Worm (Caenorhabditis elegans): Measurements from ENCODE around the gene clec-136.

The clec-136 gene

DNA sequence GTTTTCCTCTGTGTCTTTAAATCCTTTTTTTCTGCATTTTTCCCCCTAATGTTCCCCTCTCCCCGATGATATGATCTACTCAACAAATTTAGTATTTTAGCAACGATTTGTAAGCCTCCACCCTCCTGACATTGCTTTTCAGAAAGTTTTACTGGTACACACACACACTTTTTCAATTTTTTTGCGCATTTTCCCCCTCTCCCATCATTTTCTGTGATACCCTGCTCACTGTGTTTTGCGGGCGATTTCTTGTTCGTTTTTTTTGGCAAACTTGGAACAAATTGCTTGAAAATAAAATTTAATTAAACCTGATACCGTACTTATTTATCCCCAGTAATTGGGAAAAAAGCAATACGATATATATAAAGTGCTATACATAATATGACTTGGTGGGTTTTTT, 25.7 kb downstream of the clec-136 start:
- no peak for TF ChIP-seq klf-2 (GFP tag; conservative IDR thresholded peaks at IDR 0.05)
- no peak for TF ChIP-seq tab-1 (GFP tag; IDR thresholded peaks at IDR 0.05)
- no peak for TF ChIP-seq ztf-29 (GFP tag; IDR thresholded peaks at IDR 0.05)
- no peak for TF ChIP-seq med-1 (GFP tag; optimal IDR thresholded peaks at IDR 0.05; ENCODE audit: insufficient read depth)
- TF ChIP-seq T22C8.4 (GFP tag; IDR thresholded peaks at IDR 0.05): no peak
- TF ChIP-seq ztf-23 (GFP tag; IDR thresholded peaks at IDR 0.05): no peak
- no peak for TF ChIP-seq cog-1 (tag; optimal IDR thresholded peaks at IDR 0.05)
- no peak for TF ChIP-seq ref-1 (GFP tag; conservative IDR thresholded peaks at IDR 0.05)
- no peak for TF ChIP-seq flt-1 (GFP tag; IDR thresholded peaks at IDR 0.05)

DNA sequence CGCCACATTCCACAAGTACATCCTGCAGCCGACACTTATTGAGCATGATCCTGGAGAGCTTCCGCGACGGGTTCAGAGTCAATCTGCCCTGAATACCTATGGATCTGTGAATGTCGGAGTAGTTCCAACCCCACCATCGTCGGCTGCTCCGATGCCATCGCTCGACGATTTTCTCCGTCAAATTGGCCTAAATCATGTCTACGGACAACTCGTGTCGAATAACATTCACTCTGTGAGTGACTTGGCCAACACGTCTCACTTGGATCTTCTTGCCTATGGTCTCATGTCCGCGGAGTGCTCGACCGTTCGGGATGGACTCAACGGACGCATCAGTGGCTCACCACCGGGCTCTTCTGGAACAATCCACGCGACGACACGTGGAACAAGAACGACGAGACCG, 26.3 kb downstream of the clec-136 start:
- no peak for TF ChIP-seq ref-1 (GFP tag; conservative IDR thresholded peaks at IDR 0.05)
- TF ChIP-seq ztf-29 (GFP tag; IDR thresholded peaks at IDR 0.05): no peak
- no peak for TF ChIP-seq ztf-23 (GFP tag; IDR thresholded peaks at IDR 0.05)
- TF ChIP-seq cog-1 (tag; optimal IDR thresholded peaks at IDR 0.05): no peak
- no peak for TF ChIP-seq klf-2 (GFP tag; conservative IDR thresholded peaks at IDR 0.05)
- no peak for TF ChIP-seq med-1 (GFP tag; optimal IDR thresholded peaks at IDR 0.05; ENCODE audit: insufficient read depth)
- no peak for TF ChIP-seq T22C8.4 (GFP tag; IDR thresholded peaks at IDR 0.05)
- TF ChIP-seq flt-1 (GFP tag; IDR thresholded peaks at IDR 0.05): no peak
- TF ChIP-seq tab-1 (GFP tag; IDR thresholded peaks at IDR 0.05): no peak

DNA sequence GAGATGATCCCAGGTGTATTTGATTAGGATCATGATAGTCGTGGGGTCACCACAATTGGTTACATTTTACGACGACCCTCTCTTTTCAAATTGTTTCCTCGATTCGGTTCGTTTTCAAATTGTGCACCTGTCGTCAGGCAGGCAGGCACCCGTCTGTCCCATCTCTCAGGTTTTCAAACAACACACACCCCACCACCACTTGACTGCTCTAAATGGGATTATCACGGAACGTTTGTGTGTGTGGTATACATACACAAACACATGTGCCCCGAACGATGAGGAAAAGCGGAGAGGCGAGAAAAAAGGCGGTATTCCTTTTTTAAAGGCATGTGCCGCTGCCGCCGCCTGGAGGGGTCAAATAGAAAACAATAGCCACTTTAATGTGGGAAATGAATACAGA, 31.0 kb downstream of the clec-136 start:
- TF ChIP-seq ref-1 (GFP tag; conservative IDR thresholded peaks at IDR 0.05): 0 out of 2 replicates have a peak, but pooled peaks have one; percentile 25
- TF ChIP-seq flt-1 (GFP tag; IDR thresholded peaks at IDR 0.05): 0 out of 2 replicates have a peak, but pooled peaks have one; percentile 27
- no peak for TF ChIP-seq T22C8.4 (GFP tag; IDR thresholded peaks at IDR 0.05)
- no peak for TF ChIP-seq ztf-23 (GFP tag; IDR thresholded peaks at IDR 0.05)
- no peak for TF ChIP-seq cog-1 (tag; optimal IDR thresholded peaks at IDR 0.05)

DNA sequence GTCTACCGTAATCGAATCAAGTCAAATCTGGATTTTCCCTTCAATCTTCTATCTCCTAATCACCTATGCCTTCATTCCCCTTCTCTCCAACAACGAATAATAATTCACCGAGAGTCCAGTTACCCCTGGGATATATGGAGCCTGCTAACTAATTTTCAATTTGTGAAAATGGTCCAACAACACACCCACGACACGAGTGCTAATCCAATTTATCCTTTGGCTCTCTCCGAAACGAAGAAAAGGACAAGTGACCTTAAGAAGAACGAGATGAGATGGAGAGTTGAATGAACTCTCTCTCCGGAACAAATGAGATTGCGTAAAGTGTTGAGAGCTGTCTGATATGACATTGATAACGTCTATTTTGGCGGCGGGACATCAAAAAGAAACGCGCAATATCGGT, 32.0 kb downstream of the clec-136 start:
- TF ChIP-seq flt-1 (GFP tag; IDR thresholded peaks at IDR 0.05) (no peak), ztf-23 (GFP tag; IDR thresholded peaks at IDR 0.05) (no peak), T22C8.4 (GFP tag; IDR thresholded peaks at IDR 0.05) (no peak), klf-2 (GFP tag; conservative IDR thresholded peaks at IDR 0.05) (no peak), tab-1 (GFP tag; IDR thresholded peaks at IDR 0.05) (no peak), med-1 (GFP tag; optimal IDR thresholded peaks at IDR 0.05; ENCODE audit: insufficient read depth) (no peak), ref-1 (GFP tag; conservative IDR thresholded peaks at IDR 0.05) (no peak), ztf-29 (GFP tag; IDR thresholded peaks at IDR 0.05) (no peak), cog-1 (tag; optimal IDR thresholded peaks at IDR 0.05) (no peak)

DNA sequence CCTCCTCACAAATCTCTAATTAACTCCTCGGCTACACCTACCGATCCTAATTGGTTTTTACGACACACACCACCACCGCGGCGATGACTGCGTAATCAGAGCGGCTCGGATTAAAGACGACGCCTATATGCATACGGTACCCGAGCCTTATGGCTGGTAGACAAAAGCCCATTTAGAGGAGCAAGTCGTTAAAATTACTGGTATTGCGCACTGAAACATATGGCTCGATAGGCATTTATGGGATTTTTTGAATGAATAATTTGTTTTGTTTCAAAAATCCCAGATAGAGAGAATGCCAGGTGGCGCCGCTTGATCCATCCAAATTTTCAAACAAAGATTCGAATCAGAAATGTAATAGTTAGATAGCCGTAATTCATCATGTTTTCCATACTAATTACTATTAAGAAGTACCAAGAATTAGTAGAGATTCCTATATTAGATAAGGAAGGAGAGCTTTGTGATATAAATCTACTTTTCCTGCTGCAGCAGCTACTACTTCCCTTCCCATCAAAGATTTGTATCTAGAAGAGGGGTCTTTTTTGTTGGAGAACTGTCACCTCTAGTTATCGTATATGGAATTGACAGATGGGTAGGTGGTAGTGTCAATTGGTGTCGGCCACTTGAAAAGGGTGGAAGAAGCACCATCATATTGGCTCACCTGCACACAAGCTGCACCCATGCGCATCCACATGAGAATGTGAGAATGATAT, 33.0 kb downstream of the clec-136 start:
- TF ChIP-seq cog-1 (tag; optimal IDR thresholded peaks at IDR 0.05) (no peak), ztf-23 (GFP tag; IDR thresholded peaks at IDR 0.05) (no peak), T22C8.4 (GFP tag; IDR thresholded peaks at IDR 0.05) (no peak), ref-1 (GFP tag; conservative IDR thresholded peaks at IDR 0.05) (no peak), tab-1 (GFP tag; IDR thresholded peaks at IDR 0.05) (no peak), ztf-29 (GFP tag; IDR thresholded peaks at IDR 0.05) (no peak), klf-2 (GFP tag; conservative IDR thresholded peaks at IDR 0.05) (no peak), flt-1 (GFP tag; IDR thresholded peaks at IDR 0.05) (no peak), med-1 (GFP tag; optimal IDR thresholded peaks at IDR 0.05; ENCODE audit: insufficient read depth) (no peak)

DNA sequence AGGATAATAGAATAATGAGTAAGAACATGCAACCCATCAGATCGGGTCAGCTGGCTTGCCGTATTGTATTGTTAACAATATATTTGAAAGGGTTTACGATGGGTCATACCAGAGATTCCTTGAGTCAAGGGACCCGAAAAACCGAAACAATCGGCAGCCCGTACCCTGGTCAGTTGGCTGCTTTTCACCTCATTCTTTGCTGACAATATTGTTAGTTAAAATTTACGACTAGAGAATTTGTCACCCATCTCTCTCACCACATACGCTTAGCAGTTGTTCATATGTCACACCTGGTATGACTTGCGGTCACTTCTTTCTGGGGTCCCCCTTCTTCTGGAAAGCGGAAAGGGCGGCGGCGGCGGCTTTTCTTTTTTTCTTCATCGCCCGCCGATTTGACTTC, 35.3 kb downstream of the clec-136 start:
- no peak for TF ChIP-seq klf-2 (GFP tag; conservative IDR thresholded peaks at IDR 0.05)
- TF ChIP-seq ref-1 (GFP tag; conservative IDR thresholded peaks at IDR 0.05): no peak
- no peak for TF ChIP-seq T22C8.4 (GFP tag; IDR thresholded peaks at IDR 0.05)
- no peak for TF ChIP-seq cog-1 (tag; optimal IDR thresholded peaks at IDR 0.05)
- no peak for TF ChIP-seq med-1 (GFP tag; optimal IDR thresholded peaks at IDR 0.05; ENCODE audit: insufficient read depth)
- no peak for TF ChIP-seq ztf-29 (GFP tag; IDR thresholded peaks at IDR 0.05)
- no peak for TF ChIP-seq ztf-23 (GFP tag; IDR thresholded peaks at IDR 0.05)
- no peak for TF ChIP-seq tab-1 (GFP tag; IDR thresholded peaks at IDR 0.05)
- no peak for TF ChIP-seq flt-1 (GFP tag; IDR thresholded peaks at IDR 0.05)

DNA sequence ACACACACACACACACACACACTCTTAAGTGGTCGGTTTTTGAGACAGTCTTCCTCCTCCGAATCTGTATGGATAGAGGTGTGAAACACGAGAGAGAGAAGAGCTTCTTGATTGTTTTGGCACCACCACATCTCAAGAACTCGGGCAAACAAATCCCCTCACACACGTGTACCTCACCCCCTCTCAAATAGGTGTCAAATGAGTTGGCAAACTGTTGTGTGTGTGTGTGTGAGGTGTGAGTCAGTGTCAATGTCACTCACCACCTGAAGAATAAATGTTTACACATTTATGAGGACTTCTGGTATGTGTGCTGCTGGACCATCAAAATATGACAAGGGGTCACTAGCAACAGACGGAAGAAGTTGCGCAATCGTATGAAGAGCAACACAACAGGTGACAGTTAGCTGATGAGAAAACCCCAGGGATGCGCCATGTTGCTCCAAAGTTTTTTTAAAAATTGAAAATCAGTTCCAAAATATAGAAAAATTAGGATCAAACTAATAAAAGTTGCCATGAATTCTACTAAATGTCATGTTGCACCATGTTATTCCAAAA, 36.3 kb downstream of the clec-136 start:
- TF ChIP-seq klf-2 (GFP tag; conservative IDR thresholded peaks at IDR 0.05) (no peak), cog-1 (tag; optimal IDR thresholded peaks at IDR 0.05) (no peak), ref-1 (GFP tag; conservative IDR thresholded peaks at IDR 0.05) (no peak), med-1 (GFP tag; optimal IDR thresholded peaks at IDR 0.05; ENCODE audit: insufficient read depth) (no peak), flt-1 (GFP tag; IDR thresholded peaks at IDR 0.05) (peak; percentile 13; the same call in 1 of the 2 replicates), ztf-29 (GFP tag; IDR thresholded peaks at IDR 0.05) (no peak), tab-1 (GFP tag; IDR thresholded peaks at IDR 0.05) (no peak), ztf-23 (GFP tag; IDR thresholded peaks at IDR 0.05) (no peak)

DNA sequence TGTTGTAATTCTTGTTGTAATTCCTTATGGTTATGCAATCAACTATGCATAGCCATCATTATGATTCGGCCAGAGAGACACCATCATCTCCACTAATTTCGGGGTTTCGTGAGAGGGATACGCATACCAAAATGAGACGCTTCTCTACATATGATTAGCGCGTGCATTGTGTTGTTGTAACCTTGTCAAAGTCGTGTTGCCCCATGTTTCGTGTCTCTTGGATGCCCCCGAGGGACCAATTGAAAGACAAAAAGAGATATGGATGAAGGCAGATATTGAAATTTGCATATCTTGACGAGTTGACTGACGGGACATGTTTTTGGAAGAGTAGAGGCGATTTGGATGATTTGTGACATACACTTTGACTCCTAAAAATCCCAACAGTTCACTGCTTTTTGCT, 37.0 kb downstream of the clec-136 start:
- no peak for TF ChIP-seq ref-1 (GFP tag; conservative IDR thresholded peaks at IDR 0.05)
- no peak for TF ChIP-seq ztf-23 (GFP tag; IDR thresholded peaks at IDR 0.05)
- TF ChIP-seq tab-1 (GFP tag; IDR thresholded peaks at IDR 0.05): no peak
- TF ChIP-seq klf-2 (GFP tag; conservative IDR thresholded peaks at IDR 0.05): no peak
- TF ChIP-seq cog-1 (tag; optimal IDR thresholded peaks at IDR 0.05): no peak
- no peak for TF ChIP-seq T22C8.4 (GFP tag; IDR thresholded peaks at IDR 0.05)
- no peak for TF ChIP-seq ztf-29 (GFP tag; IDR thresholded peaks at IDR 0.05)
- no peak for TF ChIP-seq flt-1 (GFP tag; IDR thresholded peaks at IDR 0.05)
- TF ChIP-seq med-1 (GFP tag; optimal IDR thresholded peaks at IDR 0.05; ENCODE audit: insufficient read depth): no peak

DNA sequence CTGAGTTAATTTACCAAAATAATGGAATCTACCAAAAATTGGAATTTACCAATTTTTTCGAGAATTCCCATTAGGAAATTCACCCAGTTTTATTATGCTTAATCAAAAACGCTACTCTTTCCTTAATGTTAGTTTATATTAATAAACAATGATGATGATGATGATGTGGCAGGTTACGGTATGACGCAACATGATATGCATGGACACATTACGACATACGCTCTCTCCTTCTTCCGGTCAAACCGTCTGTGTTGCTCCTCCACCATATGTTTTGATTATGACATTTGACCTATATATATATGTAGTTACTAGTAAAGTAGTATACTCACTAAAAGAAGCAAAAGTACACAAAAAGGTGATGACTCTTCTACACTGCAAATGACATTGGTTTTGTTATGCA, 39.0 kb downstream of the clec-136 start:
- no peak for TF ChIP-seq klf-2 (GFP tag; conservative IDR thresholded peaks at IDR 0.05)
- no peak for TF ChIP-seq ref-1 (GFP tag; conservative IDR thresholded peaks at IDR 0.05)
- no peak for TF ChIP-seq ztf-29 (GFP tag; IDR thresholded peaks at IDR 0.05)
- no peak for TF ChIP-seq med-1 (GFP tag; optimal IDR thresholded peaks at IDR 0.05; ENCODE audit: insufficient read depth)
- TF ChIP-seq flt-1 (GFP tag; IDR thresholded peaks at IDR 0.05): no peak
- no peak for TF ChIP-seq cog-1 (tag; optimal IDR thresholded peaks at IDR 0.05)
- no peak for TF ChIP-seq T22C8.4 (GFP tag; IDR thresholded peaks at IDR 0.05)
- no peak for TF ChIP-seq tab-1 (GFP tag; IDR thresholded peaks at IDR 0.05)
- no peak for TF ChIP-seq ztf-23 (GFP tag; IDR thresholded peaks at IDR 0.05)

Measured in whole organism, midembryonic.